Fruit fly (Drosophila melanogaster) whole organism, pupa: ENCODE measurements around the gene CG32119.

Source experiments
- CG10348 ChIP-seq: fragments of 200-800 bp; sonication (Bioruptor generic); IDR thresholded peaks from 2 replicates; pipeline ENCODE4 v1.3.6; 2022; ENCODE audit warnings: missing biosample characterization, missing genetic modification characterization
- CG12605 ChIP-seq: fragments of 200-800 bp; sonication (Bioruptor generic); IDR thresholded peaks from 2 replicates; pipeline ENCODE4 v1.3.6; 2022; ENCODE audit warnings: missing biosample characterization, missing genetic modification characterization
- CG13204 ChIP-seq: fragments of 200-800 bp; sonication (Bioruptor generic); optimal IDR thresholded peaks from 2 replicates; lab custom pipeline; 2018; ENCODE audit warnings: missing biosample characterization, mild to moderate bottlenecking, missing genetic modification characterization, moderate library complexity
- CG14655 ChIP-seq: fragments of 200-800 bp; sonication (Bioruptor generic); optimal IDR thresholded peaks from 3 replicates; lab custom pipeline; 2017; ENCODE audit warnings: mild to moderate bottlenecking, missing biosample characterization, missing genetic modification reagents, missing genetic modification characterization
- CG15710 ChIP-seq: fragments of 200-800 bp; sonication (Bioruptor generic); optimal IDR thresholded peaks from 2 replicates; lab custom pipeline; 2018; ENCODE audit warnings: missing biosample characterization, mild to moderate bottlenecking, missing genetic modification characterization, moderate library complexity
- CG17806 ChIP-seq: fragments of 200-800 bp; sonication (Bioruptor generic); optimal IDR thresholded peaks from 2 replicates; lab custom pipeline; 2018; ENCODE audit warnings: missing biosample characterization, mild to moderate bottlenecking, missing genetic modification characterization, moderate library complexity
- CG32121 ChIP-seq: fragments of 200-800 bp; sonication (Bioruptor generic); IDR thresholded peaks from 2 replicates; pipeline ENCODE4 v1.3.6; 2022; ENCODE audit warnings: missing biosample characterization, missing genetic modification characterization
- CG34367 ChIP-seq: fragments of 200-800 bp; sonication (Bioruptor generic); optimal IDR thresholded peaks from 2 replicates; lab custom pipeline; 2018; ENCODE audit warnings: missing biosample characterization, mild to moderate bottlenecking, missing genetic modification characterization
- CG4496 ChIP-seq: fragments of 200-800 bp; sonication (Bioruptor generic); IDR thresholded peaks from 3 replicates; pipeline ENCODE4 v1.3.6; 2022; ENCODE audit warnings: missing biosample characterization, missing genetic modification characterization
- CG8159 ChIP-seq: fragments of 200-800 bp; sonication (Bioruptor generic); optimal IDR thresholded peaks from 3 replicates; lab custom pipeline; 2018; ENCODE audit warnings: missing biosample characterization, mild to moderate bottlenecking, missing genetic modification characterization, moderate library complexity
- CG8301 ChIP-seq: fragments of 200-800 bp; sonication (Bioruptor generic); optimal IDR thresholded peaks from 2 replicates; lab custom pipeline; 2018; ENCODE audit warnings: missing biosample characterization, mild to moderate bottlenecking, missing genetic modification characterization
- CG9948 ChIP-seq: fragments of 200-800 bp; sonication (Bioruptor generic); optimal IDR thresholded peaks from 2 replicates; lab custom pipeline; 2018; ENCODE audit warnings: missing biosample characterization, mild to moderate bottlenecking, missing genetic modification characterization, moderate library complexity
- D1 ChIP-seq: fragments of 200-800 bp; sonication (Bioruptor generic); optimal IDR thresholded peaks from 2 replicates; lab custom pipeline; 2018; ENCODE audit warnings: missing biosample characterization, mild to moderate bottlenecking, missing genetic modification characterization, moderate library complexity
- EcR ChIP-seq: fragments of 200-800 bp; sonication (Bioruptor generic); optimal IDR thresholded peaks from 3 replicates; lab custom pipeline; 2019; ENCODE audit warnings: missing biosample characterization, missing genetic modification characterization, mild to moderate bottlenecking, moderate library complexity, missing genetic modification reagents
- Ets98B ChIP-seq: fragments of 200-800 bp; sonication (Bioruptor generic); IDR thresholded peaks from 2 replicates; pipeline ENCODE4 v1.3.6; 2022; ENCODE audit warnings: missing biosample characterization, missing genetic modification characterization
- Pif1A ChIP-seq: fragments of 200-800 bp; sonication (Bioruptor generic); optimal IDR thresholded peaks from 3 replicates; lab custom pipeline; 2016; ENCODE audit warnings: missing biosample characterization, missing genetic modification characterization
- Pif1B ChIP-seq: fragments of 200-800 bp; sonication (Bioruptor generic); optimal IDR thresholded peaks from 3 replicates; lab custom pipeline; 2016; ENCODE audit warnings: missing biosample characterization, missing genetic modification characterization
- Snoo ChIP-seq: fragments of 200-800 bp; sonication (Bioruptor generic); optimal IDR thresholded peaks from 3 replicates; lab custom pipeline; 2017; ENCODE audit warnings: missing biosample characterization, mild to moderate bottlenecking, missing genetic modification characterization, inconsistent platforms
- fd96Ca ChIP-seq: fragments of 200-800 bp; sonication (Bioruptor generic); IDR thresholded peaks from 3 replicates; pipeline ENCODE4 v1.3.6; 2022; ENCODE audit warnings: missing biosample characterization, missing genetic modification characterization
- gl ChIP-seq: fragments of 200-800 bp; sonication (Bioruptor generic); optimal IDR thresholded peaks from 2 replicates; lab custom pipeline; 2018; ENCODE audit warnings: missing biosample characterization, mild to moderate bottlenecking, missing genetic modification characterization
- rn ChIP-seq: fragments of 200-800 bp; sonication (Bioruptor generic); IDR thresholded peaks from 2 replicates; pipeline ENCODE4 v1.3.6; 2022; ENCODE audit warnings: missing biosample characterization, missing genetic modification characterization

The CG32119 gene

DNA sequence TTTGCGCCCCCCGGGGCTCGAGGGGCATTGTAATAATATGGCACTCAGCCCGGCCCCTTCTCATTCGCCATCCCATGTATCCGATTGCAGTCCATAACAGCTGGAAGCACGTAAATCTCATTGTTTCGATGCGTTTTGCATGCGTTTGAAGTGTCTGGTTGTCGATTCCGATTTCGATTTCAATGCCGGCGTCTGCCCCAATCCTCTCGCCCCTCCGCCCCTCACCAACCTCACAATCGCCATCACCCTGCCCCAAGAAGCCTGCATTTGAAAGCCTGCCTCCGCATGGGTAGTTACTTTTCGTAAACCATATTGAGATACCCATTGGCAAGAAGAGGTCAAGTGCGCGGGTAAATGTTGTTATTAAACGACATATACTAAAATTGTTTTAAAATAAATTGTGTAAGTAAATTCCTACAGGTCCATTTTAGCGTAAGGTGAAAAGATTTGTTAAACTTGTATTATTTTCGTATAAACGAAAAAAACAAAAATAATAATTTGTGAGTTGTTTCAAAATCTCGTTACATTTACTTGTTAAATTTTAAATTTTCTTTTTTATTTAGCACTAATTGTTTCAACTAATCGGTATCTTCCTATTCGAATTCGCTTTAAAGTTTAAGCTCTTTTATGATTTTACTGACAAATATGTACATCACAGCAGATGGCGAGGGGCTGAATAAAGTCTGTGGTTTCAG lies 35.7 kb downstream of the CG32119 start:
- TF ChIP-seq Ets98B (GFP tag; lab: Robert Waterston, UW) (no peak), CG14655 (GFP tag; lab: Kevin White, UChicago) (peak; percentile 53), CG12605 (GFP tag; lab: Robert Waterston, UW) (no peak), CG13204 (GFP tag; lab: Kevin White, UChicago) (no peak), CG4496 (GFP tag; lab: Robert Waterston, UW) (no peak), EcR (GFP tag; lab: Kevin White, UChicago) (no peak), rn (GFP tag; lab: Robert Waterston, UW) (no peak; the same call in 1 of the 2 replicates), Pif1B (GFP tag; lab: Kevin White, UChicago) (no peak), gl (no peak), CG8159 (tag; lab: Kevin White, UChicago) (peak; percentile 79), D1 (tag; lab: Kevin White, UChicago) (peak; percentile 11), Snoo (peak; percentile 21), CG8301 (tag; lab: Kevin White, UChicago) (peak; percentile 30), CG17806 (peak; percentile 64), CG34367 (tag; lab: Kevin White, UChicago) (peak; percentile 67), CG10348 (GFP tag; lab: Robert Waterston, UW) (no peak), CG32121 (GFP tag; lab: Robert Waterston, UW) (no peak), CG15710 (peak; percentile 76), CG9948 (peak; percentile 84), Pif1A (GFP tag; lab: Kevin White, UChicago) (no peak), fd96Ca (GFP tag; lab: Robert Waterston, UW) (no peak)

DNA sequence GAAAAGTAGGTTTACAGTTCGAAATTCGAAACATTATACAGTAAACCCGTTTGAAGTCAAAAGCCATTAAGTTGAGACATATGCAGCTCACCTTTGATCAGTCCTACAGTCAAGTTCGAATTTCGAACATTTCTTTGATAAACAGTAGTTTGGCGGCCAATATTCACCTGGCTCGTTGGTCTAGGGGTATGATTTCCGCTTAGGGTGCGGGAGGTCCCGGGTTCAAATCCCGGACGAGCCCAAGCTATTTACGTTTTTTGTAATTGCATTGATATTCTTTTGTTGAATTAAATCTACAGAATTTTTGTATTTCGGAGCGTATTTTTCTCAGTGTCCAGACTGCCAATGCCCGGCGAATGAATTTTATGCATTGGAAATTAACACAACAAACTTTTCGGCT lies 36.3 kb downstream of the CG32119 start:
- TF ChIP-seq CG34367 (tag; lab: Kevin White, UChicago) = no peak
- peak; percentile 7 for TF ChIP-seq CG8159 (tag; lab: Kevin White, UChicago)
- TF ChIP-seq CG17806 = no peak
- no peak for TF ChIP-seq CG8301 (tag; lab: Kevin White, UChicago)

DNA sequence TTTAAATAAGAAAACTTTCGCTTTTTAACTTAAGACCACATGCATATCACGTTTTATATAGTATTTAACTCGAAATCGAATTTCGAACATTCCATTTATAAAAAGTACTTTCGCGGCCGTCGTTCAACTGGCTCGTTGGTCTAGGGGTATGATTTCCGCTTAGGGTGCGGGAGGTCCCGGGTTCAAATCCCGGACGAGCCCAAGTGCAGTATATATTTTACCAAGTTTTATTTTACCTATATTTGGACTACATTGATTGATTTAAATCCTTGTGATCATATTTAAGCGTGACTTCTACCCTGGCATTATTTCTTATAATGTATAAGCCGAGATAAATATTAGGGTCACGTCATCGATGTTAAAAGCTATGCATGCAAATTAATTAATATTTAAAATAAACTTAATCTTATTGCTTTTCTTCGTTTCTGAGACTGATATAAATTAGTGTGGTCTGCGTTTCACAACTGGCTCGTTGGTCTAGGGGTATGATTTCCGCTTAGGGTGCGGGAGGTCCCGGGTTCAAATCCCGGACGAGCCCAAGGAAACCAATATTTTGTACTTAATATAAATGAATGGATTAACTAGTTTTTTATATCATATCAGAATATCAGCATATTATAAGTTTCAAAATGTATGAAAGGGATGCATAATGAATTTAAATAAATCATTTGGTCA lies 37.3 kb downstream of the CG32119 start:
- no peak for TF ChIP-seq CG17806
- TF ChIP-seq CG14655 (GFP tag; lab: Kevin White, UChicago) = no peak
- TF ChIP-seq D1 (tag; lab: Kevin White, UChicago) = no peak
- TF ChIP-seq Ets98B (GFP tag; lab: Robert Waterston, UW) = no peak
- no peak for TF ChIP-seq CG32121 (GFP tag; lab: Robert Waterston, UW)
- TF ChIP-seq CG15710 = no peak
- TF ChIP-seq gl = no peak
- TF ChIP-seq CG34367 (tag; lab: Kevin White, UChicago) = no peak
- no peak for TF ChIP-seq fd96Ca (GFP tag; lab: Robert Waterston, UW)
- no peak for TF ChIP-seq CG9948
- TF ChIP-seq CG4496 (GFP tag; lab: Robert Waterston, UW) = no peak

DNA sequence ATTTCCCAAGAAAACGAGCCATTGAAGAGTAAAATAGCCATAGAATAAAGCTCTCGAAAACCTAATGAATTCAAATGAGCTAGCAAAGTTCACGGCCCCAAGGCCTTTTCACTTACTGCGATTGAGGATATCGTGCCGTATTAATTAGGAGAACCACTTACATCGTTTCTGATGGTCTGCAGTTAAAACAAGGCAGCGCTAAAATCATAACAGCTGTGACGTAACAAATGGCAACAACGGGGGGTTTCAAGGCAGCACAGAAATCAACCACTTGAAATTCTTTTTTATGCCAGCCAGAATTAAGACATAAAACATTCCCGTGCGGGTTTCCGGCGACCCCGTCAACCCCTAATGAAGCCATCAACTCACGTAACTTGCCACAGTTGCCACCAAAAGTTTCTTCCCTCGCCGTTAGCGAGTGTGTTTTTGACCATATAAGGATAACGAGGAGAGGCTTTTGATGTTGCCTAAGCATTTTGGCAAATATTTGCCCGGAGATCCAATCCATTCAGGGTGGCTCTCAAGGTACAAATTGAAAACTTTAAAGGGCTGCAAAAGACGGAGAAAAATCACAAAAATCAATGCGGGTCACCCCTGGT lies 38.4 kb downstream of the CG32119 start:
- TF ChIP-seq gl (no peak), fd96Ca (GFP tag; lab: Robert Waterston, UW) (no peak), CG15710 (no peak), rn (GFP tag; lab: Robert Waterston, UW) (no peak), CG14655 (GFP tag; lab: Kevin White, UChicago) (no peak)

DNA sequence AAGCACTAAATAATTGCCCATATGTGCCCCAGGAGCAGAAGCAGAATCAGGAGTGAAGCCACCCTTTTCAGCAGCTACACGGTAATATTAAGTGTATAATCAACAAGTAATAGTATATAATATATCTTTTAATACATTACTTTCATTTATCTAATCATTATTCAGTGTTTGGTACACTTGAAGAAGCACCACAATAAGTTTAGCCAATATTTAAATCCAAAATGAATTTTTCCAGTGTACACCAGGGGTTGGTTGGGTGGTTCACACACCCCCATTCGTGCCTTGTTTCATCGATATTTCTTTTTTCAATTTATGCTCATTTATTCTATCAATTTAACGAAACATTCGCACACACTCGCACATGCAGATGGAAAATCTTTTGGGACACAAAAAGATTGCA lies 51.0 kb downstream of the CG32119 start:
- TF ChIP-seq Pif1A (GFP tag; lab: Kevin White, UChicago) (no peak), CG8159 (tag; lab: Kevin White, UChicago) (peak; percentile 6)
